Fruit fly (Drosophila melanogaster): ENCODE data around the gene Gasp.

Gasp gene

dm6 chr3R:6112252-6112995 is 11.7 kb upstream of the Gasp start, which contains the start of gene Obp83g (continued):
- TF ChIP-seq Stat92E (GFP tag; optimal IDR thresholded peaks at IDR 0.05) (no peak), Hr39 (optimal IDR thresholded peaks at IDR 0.05) (no peak), Six4 (GFP tag; optimal IDR thresholded peaks at IDR 0.05) (no peak), chn (GFP tag; optimal IDR thresholded peaks at IDR 0.05) (no peak), fd96Cb (tag; optimal IDR thresholded peaks at IDR 0.05) (peak; percentile 6), CG4328 (GFP tag; optimal IDR thresholded peaks at IDR 0.05) (peak; percentile 30), nau (GFP tag; optimal IDR thresholded peaks at IDR 0.05) (no peak), sr (GFP tag; IDR thresholded peaks at IDR 0.05) (peak; percentile 24; the same call in 1 of the 3 replicates), CG32772 (GFP tag; IDR thresholded peaks at IDR 0.05) (no peak), CG13894 (tag; optimal IDR thresholded peaks at IDR 0.05) (no peak), ato (GFP tag; IDR thresholded peaks at IDR 0.05; ENCODE audit: partially characterized antibody) (no peak), maf-S (GFP tag; optimal IDR thresholded peaks at IDR 0.05) (no peak), CG13123 (GFP tag; optimal IDR thresholded peaks at IDR 0.05) (no peak), p53 (GFP tag; optimal IDR thresholded peaks at IDR 0.05) (no peak), CG17385 (GFP tag; optimal IDR thresholded peaks at IDR 0.05) (peak; percentile 36), Dp (GFP tag; optimal IDR thresholded peaks at IDR 0.05) (no peak), CG14014 (GFP tag; IDR thresholded peaks at IDR 0.05) (no peak), ewg (GFP tag; optimal IDR thresholded peaks at IDR 0.05) (peak; percentile 7), CG33213 (GFP tag; optimal IDR thresholded peaks at IDR 0.05) (no peak), CG7357 (GFP tag; IDR thresholded peaks at IDR 0.05) (no peak), Usf (GFP tag; optimal IDR thresholded peaks at IDR 0.05) (peak; percentile 4), ems (GFP tag; optimal IDR thresholded peaks at IDR 0.05) (no peak), Ssrp (tag; optimal IDR thresholded peaks at IDR 0.05) (no peak), nerfin-2 (GFP tag; IDR thresholded peaks at IDR 0.05; ENCODE audit: partially characterized antibody) (no peak), CG9817 (tag; optimal IDR thresholded peaks at IDR 0.05) (peak; percentile 57), CG15514 (GFP tag; optimal IDR thresholded peaks at IDR 0.05) (peak; percentile 9), CG4617 (GFP tag; optimal IDR thresholded peaks at IDR 0.05; ENCODE audit: borderline replicate concordance) (no peak), CG17912 (GFP tag; optimal IDR thresholded peaks at IDR 0.05) (no peak), Jarid2 (GFP tag; optimal IDR thresholded peaks at IDR 0.05) (no peak), Asciz (GFP tag; optimal IDR thresholded peaks at IDR 0.05) (peak; percentile 18), z (GFP tag; IDR thresholded peaks at IDR 0.05) (no peak), NfI (GFP tag; optimal IDR thresholded peaks at IDR 0.05) (peak; percentile 43), CG4730 (GFP tag; IDR thresholded peaks at IDR 0.05) (peak; percentile 40; the same call in 1 of the 2 replicates), Gug (GFP tag; IDR thresholded peaks at IDR 0.05) (0 out of 4 replicates have a peak, but pooled peaks have one; percentile 23), E2f1 (GFP tag; IDR thresholded peaks at IDR 0.05) (no peak), stwl (tag; optimal IDR thresholded peaks at IDR 0.05) (no peak), Ptx1 (GFP tag; IDR thresholded peaks at IDR 0.05) (peak; percentile 58), ken (GFP tag; IDR thresholded peaks at IDR 0.05) (no peak), CG18599 (GFP tag; optimal IDR thresholded peaks at IDR 0.05) (peak; percentile 55), crp (GFP tag; optimal IDR thresholded peaks at IDR 0.05) (no peak), lmd (GFP tag; IDR thresholded peaks at IDR 0.05) (peak; percentile 71), Nf-YB (GFP tag; optimal IDR thresholded peaks at IDR 0.05) (peak; percentile 5), Antp (GFP tag; optimal IDR thresholded peaks at IDR 0.05) (peak; percentile 17), CG7556 (GFP tag; optimal IDR thresholded peaks at IDR 0.05) (peak; percentile 35), crol (GFP tag; IDR thresholded peaks at IDR 0.05) (peak; percentile 70), CG15601 (tag; optimal IDR thresholded peaks at IDR 0.05) (no peak), fd64A (GFP tag; optimal IDR thresholded peaks at IDR 0.05) (no peak), CG6854 (GFP tag; optimal IDR thresholded peaks at IDR 0.05) (peak; percentile 19), sug (tag; optimal IDR thresholded peaks at IDR 0.05) (peak; percentile 55)
